Worm (Caenorhabditis elegans) whole organism, late embryonic: ENCODE data around the gene dlhd-1.

Experiments used
- elt-2 ChIP-seq: sonication (generic microtip); optimal IDR thresholded peaks from 2 replicates; lab custom pipeline; 2016; ENCODE audit warnings: missing genetic modification reagents, missing genetic modification characterization, missing compliant biosample characterization
- fkh-10 ChIP-seq: fragments of 150-350 bp; optimal IDR thresholded peaks from 2 replicates; lab custom pipeline; 2014; ENCODE audit warnings: missing biosample characterization, missing genetic modification reagents, missing genetic modification characterization
- pag-3 ChIP-seq: sonication (generic microtip); optimal IDR thresholded peaks from 2 replicates; lab custom pipeline; 2016; ENCODE audit warnings: missing compliant biosample characterization, missing genetic modification characterization, borderline replicate concordance
- unc-86 ChIP-seq: sonication (generic microtip); optimal IDR thresholded peaks from 2 replicates; lab custom pipeline; 2016; ENCODE audit warnings: missing genetic modification characterization, missing compliant biosample characterization

ce11 chrII:1189652-1190051 is 17.7 kb upstream of the dlhd-1 start:
- TF ChIP-seq fkh-10 (no peak), elt-2 (peak; percentile 32), pag-3 (tag; lab: Kevin White, UChicago) (no peak), unc-86 (tag; lab: Kevin White, UChicago) (no peak)
